Worm (Caenorhabditis elegans) whole organism, late embryonic: ENCODE results near the gene T27A10.5.

Experiments used
- C08G9.2 ChIP-seq: sonication (generic microtip); optimal IDR thresholded peaks from 2 replicates; lab custom pipeline; 2016; ENCODE audit warnings: mild to moderate bottlenecking, missing genetic modification characterization, moderate library complexity, missing compliant biosample characterization
- ama-1 ChIP-seq: fragments of 150-350 bp; optimal IDR thresholded peaks from 2 replicates; lab custom pipeline; 2014
- dve-1 ChIP-seq: sonication (generic microtip); optimal IDR thresholded peaks from 2 replicates; lab custom pipeline; 2017; ENCODE audit warnings: antibody characterized with exemption, mild to moderate bottlenecking, missing genetic modification characterization, missing compliant biosample characterization
- fkh-10 ChIP-seq: fragments of 150-350 bp; optimal IDR thresholded peaks from 2 replicates; lab custom pipeline; 2014; ENCODE audit warnings: missing biosample characterization, missing genetic modification reagents, missing genetic modification characterization
- hlh-15 ChIP-seq: sonication (generic microtip); optimal IDR thresholded peaks from 2 replicates; lab custom pipeline; 2016; ENCODE audit warnings: missing genetic modification characterization, missing compliant biosample characterization
- madf-2 ChIP-seq: sonication (generic microtip); optimal IDR thresholded peaks from 2 replicates; lab custom pipeline; 2017; ENCODE audit warnings: missing genetic modification characterization, missing compliant biosample characterization
- mec-3 ChIP-seq: sonication (generic microtip); optimal IDR thresholded peaks from 2 replicates; lab custom pipeline; 2016; ENCODE audit warnings: borderline replicate concordance, missing genetic modification characterization, missing compliant biosample characterization
- nhr-11 ChIP-seq: fragments of 150-350 bp; optimal IDR thresholded peaks from 2 replicates; lab custom pipeline; 2014; ENCODE audit warnings: missing biosample characterization, missing genetic modification characterization
- ref-2 ChIP-seq: sonication (generic microtip); optimal IDR thresholded peaks from 2 replicates; lab custom pipeline; 2016; ENCODE audit warnings: missing genetic modification characterization, missing compliant biosample characterization
- rnt-1 ChIP-seq: sonication (generic microtip); optimal IDR thresholded peaks from 2 replicates; lab custom pipeline; 2016; ENCODE audit warnings: missing genetic modification characterization, missing compliant biosample characterization
- sox-2 ChIP-seq: fragments of 200-800 bp; sonication (Bioruptor generic); IDR thresholded peaks from 2 replicates; pipeline ENCODE4 v1.3.6; 2022; ENCODE audit warnings: missing genetic modification reagents, missing genetic modification characterization, missing compliant biosample characterization

DNA sequence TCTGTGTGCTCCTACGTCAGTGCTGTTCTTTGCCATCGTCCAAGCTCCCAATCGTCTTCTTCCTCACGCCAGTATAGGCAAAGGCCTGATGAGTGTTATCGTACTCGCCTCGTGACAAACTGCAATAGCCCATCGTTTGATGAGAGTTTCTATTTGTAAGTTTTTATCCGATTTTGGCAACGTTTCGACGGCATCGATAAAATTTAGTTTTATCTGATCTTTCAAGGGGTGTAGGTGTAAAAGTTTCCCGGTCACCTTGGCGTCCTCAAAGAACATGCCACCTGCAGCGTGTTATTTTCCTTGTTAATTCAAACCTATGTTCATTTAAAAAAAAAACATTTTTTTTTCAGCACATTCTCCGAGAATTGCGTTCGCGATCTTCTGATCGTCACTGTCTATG lies 26.3 kb downstream of the T27A10.5 start:
- TF ChIP-seq fkh-10 (GFP tag; lab: Kevin White, UChicago) (no peak), dve-1 (tag; lab: Kevin White, UChicago) (no peak), mec-3 (tag; lab: Kevin White, UChicago) (no peak), madf-2 (tag; lab: Kevin White, UChicago) (no peak), rnt-1 (no peak), ama-1 (no peak), nhr-11 (no peak), hlh-15 (tag; lab: Kevin White, UChicago) (no peak), ref-2 (tag; lab: Kevin White, UChicago) (no peak), C08G9.2 (tag; lab: Kevin White, UChicago) (no peak), sox-2 (GFP tag; lab: Robert Waterston, UW) (no peak)
